Worm (Caenorhabditis elegans): ENCODE measurements around the gene srz-44.
"Not testable (repeated sequence)": the region's sequence is repeated elsewhere in the genome, so short reads cannot be mapped to it uniquely, and the experiment has no call there.

srz-44 gene

ce11 chrV:15652147-15652546 lies 13.4 kb upstream of the srz-44 start:
- TF ChIP-seq nhr-85 (tag) (peak; percentile 65), nhr-19 (GFP tag; conservative IDR thresholded peaks at IDR 0.05) (no peak), efl-1 (optimal IDR thresholded peaks at IDR 0.05) (no peak), efl-1 (GFP tag; optimal IDR thresholded peaks at IDR 0.05 in 1 of 2) (peak in 1 of 2 experiments; percentile 81)

ce11 chrV:15650167-15650566 lies 11.4 kb upstream of the srz-44 start, which contains the start of gene sru-42:
sru-42 (plus strand) TSS chrV:15650467.
- TF ChIP-seq vab-15 (tag; optimal IDR thresholded peaks at IDR 0.05) (no peak), fkh-8 (tag; optimal IDR thresholded peaks at IDR 0.05) (peak; percentile 11)

- TF ChIP-seq efl-3 (GFP tag; optimal IDR thresholded peaks at IDR 0.05); alr-1 (tag; optimal IDR thresholded peaks at IDR 0.05; ENCODE audit: borderline replicate concordance); nhr-85 (tag): not testable (repeated sequence)
Measured at ce11 chrV:15647536-15648085, 8.9 kb upstream of the srz-44 start, which contains the start of the genes C55A1.7 and C55A1.6. C55A1.7 (minus strand) TSS chrV:15647636. C55A1.6 (plus strand) TSS chrV:15648035.

ce11 chrV:15644575-15644974 lies 5.8 kb upstream of the srz-44 start, which contains the start of gene str-23:
str-23 (plus strand) TSS chrV:15644875.
- no peak for TF ChIP-seq snu-23 (GFP tag; optimal IDR thresholded peaks at IDR 0.05)

- not testable (repeated sequence) for TF ChIP-seq snu-23 (GFP tag; optimal IDR thresholded peaks at IDR 0.05); nhr-11 (tag; optimal IDR thresholded peaks at IDR 0.05); tbx-2 (tag; optimal IDR thresholded peaks at IDR 0.05)
Measured at ce11 chrV:15643192-15643591, 4.4 kb upstream of the srz-44 start, which contains the start of gene C55A1.4. C55A1.4 (minus strand) TSS chrV:15643292.

ce11 chrV:15629543-15629942 lies 9.2 kb downstream of the srz-44 start, which contains the start of gene str-248:
str-248 (minus strand) TSS chrV:15629643.
- TF ChIP-seq unc-130 (tag; optimal IDR thresholded peaks at IDR 0.05) (no peak), xbp-1 (tag; optimal IDR thresholded peaks at IDR 0.05) (no peak), nhr-76 (tag; optimal IDR thresholded peaks at IDR 0.05) (no peak), snpc-4 (tag; optimal IDR thresholded peaks at IDR 0.05) (no peak), nhr-19 (GFP tag; conservative IDR thresholded peaks at IDR 0.05) (no peak), vab-15 (tag; optimal IDR thresholded peaks at IDR 0.05) (no peak), skn-1 (tag; optimal IDR thresholded peaks at IDR 0.05) (no peak), C34B4.2 (tag; optimal IDR thresholded peaks at IDR 0.05) (no peak), efl-3 (GFP tag; optimal IDR thresholded peaks at IDR 0.05) (no peak), mep-1 (tag; optimal IDR thresholded peaks at IDR 0.05) (no peak), sptf-1 (tag; optimal IDR thresholded peaks at IDR 0.05) (no peak)

- TF ChIP-seq efl-1 (optimal IDR thresholded peaks at IDR 0.05): no peak
- peak in 1 of 2 experiments; percentile 32 for TF ChIP-seq efl-1 (GFP tag; optimal IDR thresholded peaks at IDR 0.05 in 1 of 2)
- TF ChIP-seq lin-13 (GFP tag; optimal IDR thresholded peaks at IDR 0.05): no peak
Measured at ce11 chrV:15625561-15625960, 13.2 kb downstream of the srz-44 start, which contains the start of gene C55A1.11. C55A1.11 (plus strand) TSS chrV:15625861.

ce11 chrV:15621518-15621917 lies 17.2 kb downstream of the srz-44 start, which contains the start of gene C55A1.1:
C55A1.1 (plus strand) TSS chrV:15621818.
- no peak for TF ChIP-seq mef-2 (tag; optimal IDR thresholded peaks at IDR 0.05)
- TF ChIP-seq sox-4 (tag; optimal IDR thresholded peaks at IDR 0.05): no peak
- TF ChIP-seq xbp-1 (tag; optimal IDR thresholded peaks at IDR 0.05): no peak
- no peak for TF ChIP-seq elt-2 (tag; optimal IDR thresholded peaks at IDR 0.05)
- TF ChIP-seq egl-27 (tag; optimal IDR thresholded peaks at IDR 0.05): no peak
- TF ChIP-seq nhr-84 (tag; optimal IDR thresholded peaks at IDR 0.05): no peak
- no peak for TF ChIP-seq fkh-4 (tag; optimal IDR thresholded peaks at IDR 0.05; ENCODE audit: borderline replicate concordance)
- TF ChIP-seq mep-1 (tag; optimal IDR thresholded peaks at IDR 0.05): no peak
